Worm (Caenorhabditis elegans) whole organism, young adult: ENCODE data around the gene srr-9.

Experiments used
- B0336.3 ChIP-seq: fragments of 200-800 bp; sonication (Bioruptor generic); IDR thresholded peaks from 2 replicates; pipeline ENCODE4 v1.3.6; 2022; ENCODE audit warnings: missing genetic modification characterization, missing compliant biosample characterization
- F37B4.10 ChIP-seq: fragments of 200-800 bp; sonication (Bioruptor generic); IDR thresholded peaks from 2 replicates; pipeline ENCODE4 v1.3.6; 2022; ENCODE audit warnings: missing genetic modification characterization, missing compliant biosample characterization
- F49E8.2 ChIP-seq: sonication (generic microtip); optimal IDR thresholded peaks from 3 replicates; lab custom pipeline; 2017; ENCODE audit warnings: missing genetic modification characterization, mild to moderate bottlenecking, missing compliant biosample characterization, antibody characterized with exemption, moderate library complexity; ENCODE audit not compliant: insufficient read depth
- F52B5.7 ChIP-seq: sonication (generic microtip); optimal IDR thresholded peaks from 2 replicates; lab custom pipeline; 2016; ENCODE audit warnings: mild to moderate bottlenecking, missing genetic modification characterization, missing compliant biosample characterization
- T26A5.8 ChIP-seq: sonication (generic microtip); optimal IDR thresholded peaks from 2 replicates; lab custom pipeline; 2016; ENCODE audit warnings: missing genetic modification characterization, missing compliant biosample characterization
- Y56A3A.18 ChIP-seq: fragments of 200-800 bp; sonication (Bioruptor generic); IDR thresholded peaks from 2 replicates; pipeline ENCODE4 v1.3.6; 2022; ENCODE audit warnings: missing genetic modification reagents, missing genetic modification characterization, missing compliant biosample characterization
- aptf-2 ChIP-seq: fragments of 200-800 bp; sonication (Bioruptor generic); conservative IDR thresholded peaks from 2 replicates; pipeline ENCODE4 v1.3.6; 2022; ENCODE audit warnings: missing genetic modification reagents, missing genetic modification characterization, missing compliant biosample characterization
- atf-7 ChIP-seq: sonication (generic microtip); optimal IDR thresholded peaks from 2 replicates; lab custom pipeline; 2017; ENCODE audit warnings: mild to moderate bottlenecking, missing genetic modification characterization, missing compliant biosample characterization
- athp-1 ChIP-seq: sonication (generic microtip); optimal IDR thresholded peaks from 2 replicates; lab custom pipeline; 2017; ENCODE audit warnings: mild to moderate bottlenecking, missing genetic modification characterization, missing compliant biosample characterization
- attf-6 ChIP-seq: fragments of 200-800 bp; sonication (Bioruptor generic); IDR thresholded peaks from 2 replicates; pipeline ENCODE4 v1.3.6; 2022; ENCODE audit warnings: missing genetic modification reagents, missing genetic modification characterization, missing compliant biosample characterization
- ccch-3 ChIP-seq: fragments of 200-800 bp; sonication (Bioruptor generic); optimal IDR thresholded peaks from 2 replicates; lab custom pipeline; 2018; ENCODE audit warnings: mild to moderate bottlenecking, missing genetic modification characterization, missing compliant biosample characterization
- cebp-2 ChIP-seq: fragments of 200-800 bp; sonication (Bioruptor generic); IDR thresholded peaks from 2 replicates; pipeline ENCODE4 v1.3.6; 2022; ENCODE audit warnings: missing genetic modification characterization, missing compliant biosample characterization
- ceh-100 ChIP-seq: fragments of 200-800 bp; sonication (Bioruptor generic); IDR thresholded peaks from 2 replicates; pipeline ENCODE4 v1.3.6; 2022; ENCODE audit warnings: missing genetic modification reagents, missing genetic modification characterization, missing compliant biosample characterization
- ceh-27 ChIP-seq: fragments of 200-800 bp; sonication (Bioruptor generic); optimal IDR thresholded peaks from 2 replicates; lab custom pipeline; 2018; ENCODE audit warnings: mild to moderate bottlenecking, missing genetic modification characterization, moderate library complexity, missing compliant biosample characterization
- ceh-91 ChIP-seq: fragments of 200-800 bp; sonication (Bioruptor generic); IDR thresholded peaks from 2 replicates; pipeline ENCODE4 v1.3.6; 2022; ENCODE audit warnings: missing genetic modification reagents, missing genetic modification characterization, missing compliant biosample characterization
- dox-1 ChIP-seq: fragments of 200-800 bp; sonication (Bioruptor generic); IDR thresholded peaks from 2 replicates; pipeline ENCODE4 v1.3.6; 2022; ENCODE audit warnings: missing genetic modification reagents, missing genetic modification characterization, missing compliant biosample characterization
- dpff-1 ChIP-seq: sonication (generic microtip); optimal IDR thresholded peaks from 2 replicates; lab custom pipeline; 2017; ENCODE audit warnings: mild to moderate bottlenecking, missing genetic modification characterization, missing compliant biosample characterization
- dpl-1 ChIP-seq: fragments of 150-350 bp; optimal IDR thresholded peaks from 2 replicates; lab custom pipeline; 2014; ENCODE audit warnings: missing biosample characterization, missing genetic modification reagents, missing genetic modification characterization
- efl-1 ChIP-seq: fragments of 150-350 bp; optimal IDR thresholded peaks from 2 replicates; lab custom pipeline; 2014; ENCODE audit warnings: missing biosample characterization, missing genetic modification reagents, missing genetic modification characterization
- egl-18 ChIP-seq: fragments of 200-800 bp; sonication (Bioruptor generic); IDR thresholded peaks from 2 replicates; pipeline ENCODE4 v1.3.6; 2022; ENCODE audit warnings: missing genetic modification reagents, missing genetic modification characterization, missing compliant biosample characterization
- ekl-4 ChIP-seq: fragments of 200-800 bp; sonication (Bioruptor generic); IDR thresholded peaks from 2 replicates; pipeline ENCODE4 v1.3.6; 2022; ENCODE audit warnings: missing genetic modification reagents, missing genetic modification characterization, missing compliant biosample characterization
- ets-4 ChIP-seq: fragments of 200-800 bp; sonication (Bioruptor generic); optimal IDR thresholded peaks from 2 replicates; lab custom pipeline; 2018; ENCODE audit warnings: mild to moderate bottlenecking, missing genetic modification characterization, missing compliant biosample characterization
- fkh-3 ChIP-seq: sonication (generic microtip); optimal IDR thresholded peaks from 2 replicates; lab custom pipeline; 2016; ENCODE audit warnings: mild to moderate bottlenecking, missing genetic modification characterization, missing compliant biosample characterization
- gei-17 ChIP-seq: fragments of 200-800 bp; sonication (Bioruptor generic); optimal IDR thresholded peaks from 2 replicates; lab custom pipeline; 2018; ENCODE audit warnings: mild to moderate bottlenecking, missing genetic modification characterization, missing compliant biosample characterization
- let-607 ChIP-seq, 2 experiments: fragments of 200-800 bp in 1 of 2; sonication (Bioruptor generic) in 1 of 2; sonication (generic microtip) in 1 of 2; optimal IDR thresholded peaks; 2 replicates each; lab custom pipeline; 2016 to 2018; ENCODE audit warnings: mild to moderate bottlenecking in 2 of 2, missing compliant biosample characterization in 2 of 2, missing genetic modification characterization in 2 of 2, moderate library complexity in 2 of 2, missing genotype in 1 of 2
- lin-54 ChIP-seq: fragments of 200-800 bp; sonication (Bioruptor generic); optimal IDR thresholded peaks from 2 replicates; lab custom pipeline; 2018; ENCODE audit warnings: mild to moderate bottlenecking, missing genetic modification characterization, missing compliant biosample characterization
- lir-1 ChIP-seq: fragments of 200-800 bp; sonication (Bioruptor generic); conservative IDR thresholded peaks from 2 replicates; pipeline ENCODE4 v1.3.6; 2022; ENCODE audit warnings: missing genetic modification reagents, missing genetic modification characterization, missing compliant biosample characterization
- nfya-1 ChIP-seq: sonication (generic microtip); optimal IDR thresholded peaks from 2 replicates; lab custom pipeline; 2017; ENCODE audit warnings: antibody characterized with exemption, missing compliant biosample characterization, missing genetic modification characterization, borderline replicate concordance; ENCODE audit not compliant: insufficient read depth
- nfya-2 ChIP-seq: fragments of 200-800 bp; sonication (Bioruptor generic); IDR thresholded peaks from 2 replicates; pipeline ENCODE4 v1.3.6; 2022; ENCODE audit warnings: missing genetic modification reagents, missing genetic modification characterization, missing compliant biosample characterization
- nhr-80 ChIP-seq: sonication (generic microtip); optimal IDR thresholded peaks from 2 replicates; lab custom pipeline; 2016; ENCODE audit warnings: missing genetic modification characterization, missing compliant biosample characterization
- nhr-90 ChIP-seq: sonication (generic microtip); optimal IDR thresholded peaks from 2 replicates; lab custom pipeline; 2016; ENCODE audit warnings: missing genotype, mild to moderate bottlenecking, missing genetic modification characterization, missing compliant biosample characterization
- pbrm-1 ChIP-seq: fragments of 200-800 bp; sonication (Bioruptor generic); IDR thresholded peaks from 2 replicates; pipeline ENCODE4 v1.3.6; 2022; ENCODE audit warnings: missing genetic modification reagents, missing genetic modification characterization, missing compliant biosample characterization
- pha-4 ChIP-seq: fragments of 150-350 bp; sonication (generic microtip); optimal IDR thresholded peaks from 2 replicates; lab custom pipeline; 2014; ENCODE audit warnings: missing biosample characterization, missing genetic modification reagents, missing genetic modification characterization
- rec-8 ChIP-seq, 2 experiments: sonication (generic microtip); optimal IDR thresholded peaks; 2 replicates each; lab custom pipeline; 2016; ENCODE audit warnings: mild to moderate bottlenecking in 2 of 2, missing genetic modification characterization in 2 of 2, missing genetic modification reagents in 2 of 2, missing genotype in 2 of 2, missing biosample characterization in 1 of 2, missing compliant biosample characterization in 1 of 2, moderate library complexity in 1 of 2
- somi-1 ChIP-seq: fragments of 200-800 bp; sonication (Bioruptor generic); optimal IDR thresholded peaks from 2 replicates; lab custom pipeline; 2018; ENCODE audit warnings: mild to moderate bottlenecking, missing genetic modification characterization, missing compliant biosample characterization
- sptf-2 ChIP-seq: fragments of 200-800 bp; sonication (Bioruptor generic); optimal IDR thresholded peaks from 2 replicates; lab custom pipeline; 2018; ENCODE audit warnings: mild to moderate bottlenecking, missing genetic modification characterization, missing compliant biosample characterization
- tbx-9 ChIP-seq: sonication (generic microtip); optimal IDR thresholded peaks from 2 replicates; lab custom pipeline; 2016; ENCODE audit warnings: borderline replicate concordance, missing genetic modification characterization, inconsistent platforms, missing compliant biosample characterization
- unc-130 ChIP-seq: sonication (generic microtip); optimal IDR thresholded peaks from 2 replicates; lab custom pipeline; 2016; ENCODE audit warnings: missing genetic modification reagents, missing genetic modification characterization, missing compliant biosample characterization
- unc-62 ChIP-seq: fragments of 150-350 bp; optimal IDR thresholded peaks from 2 replicates; lab custom pipeline; 2014; ENCODE audit warnings: missing biosample characterization, missing genetic modification reagents, missing genetic modification characterization
- ztf-22 ChIP-seq: fragments of 200-800 bp; sonication (Bioruptor generic); optimal IDR thresholded peaks from 2 replicates; lab custom pipeline; 2018; ENCODE audit warnings: mild to moderate bottlenecking, missing genetic modification characterization, moderate library complexity, missing compliant biosample characterization
- ztf-25 ChIP-seq: fragments of 200-800 bp; sonication (Bioruptor generic); IDR thresholded peaks from 2 replicates; pipeline ENCODE4 v1.3.6; 2022; ENCODE audit warnings: missing genetic modification reagents, missing genetic modification characterization, missing compliant biosample characterization
- ztf-3 ChIP-seq: fragments of 200-800 bp; sonication (Bioruptor generic); optimal IDR thresholded peaks from 2 replicates; lab custom pipeline; 2018; ENCODE audit warnings: mild to moderate bottlenecking, missing genetic modification characterization, missing compliant biosample characterization

Gene srr-9

DNA sequence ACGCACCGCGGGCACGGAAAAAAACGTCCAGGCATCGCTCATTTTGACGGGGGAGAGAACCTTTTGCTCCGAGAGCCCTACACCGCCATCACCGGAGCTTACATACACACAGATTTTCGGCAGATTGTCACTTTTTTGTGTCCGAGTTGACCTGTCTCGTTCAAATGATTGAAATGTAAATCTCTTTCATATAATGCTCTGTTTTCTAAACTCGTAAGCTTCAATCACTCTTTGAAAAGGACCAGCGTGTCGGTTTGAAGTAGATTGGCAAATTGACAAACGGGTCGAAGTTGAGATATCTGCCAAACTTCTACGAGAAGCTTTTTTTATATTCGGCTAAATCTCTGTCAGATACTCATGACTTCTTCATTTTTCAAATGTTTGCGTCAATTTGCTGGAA is 9.3 kb downstream of the srr-9 start:
- TF ChIP-seq cebp-2 (GFP tag; lab: Robert Waterston, UW) (no peak), ekl-4 (GFP tag; lab: Robert Waterston, UW) (no peak), dpl-1 (GFP tag; lab: Kevin White, UChicago) (no peak), pbrm-1 (GFP tag; lab: Robert Waterston, UW) (no peak), T26A5.8 (tag; lab: Kevin White, UChicago) (no peak), efl-1 (GFP tag; lab: Kevin White, UChicago) (no peak), attf-6 (no peak), B0336.3 (GFP tag; lab: Robert Waterston, UW) (no peak), nfya-1 (tag; lab: Kevin White, UChicago) (no peak), ceh-27 (GFP tag; lab: Kevin White, UChicago) (no peak), F49E8.2 (no peak), ceh-100 (GFP tag; lab: Robert Waterston, UW) (no peak)

ce11 chrV:7747987-7748607 is 10.3 kb downstream of the srr-9 start:
- TF ChIP-seq let-607 (tag; optimal IDR thresholded peaks at IDR 0.05; lab: Kevin White, UChicago) (peak; percentile 90 to 94), ceh-91 (no peak), ztf-25 (no peak), gei-17 (GFP tag; lab: Kevin White, UChicago) (no peak), ekl-4 (GFP tag; lab: Robert Waterston, UW) (no peak), ccch-3 (GFP tag; lab: Kevin White, UChicago) (no peak), nhr-90 (tag; lab: Kevin White, UChicago) (peak; percentile 3), ztf-22 (peak; percentile 67), lin-54 (no peak), ztf-3 (GFP tag; lab: Kevin White, UChicago) (no peak), fkh-3 (tag; lab: Kevin White, UChicago) (no peak), sptf-2 (GFP tag; lab: Kevin White, UChicago) (no peak), T26A5.8 (tag; lab: Kevin White, UChicago) (no peak), pha-4 (tag; lab: Kevin White, UChicago) (no peak), efl-1 (GFP tag; lab: Kevin White, UChicago) (no peak), nfya-2 (GFP tag; lab: Robert Waterston, UW) (no peak), ets-4 (GFP tag; lab: Kevin White, UChicago) (peak; percentile 79), cebp-2 (GFP tag; lab: Robert Waterston, UW) (no peak), atf-7 (peak; percentile 87), aptf-2 (GFP tag; lab: Robert Waterston, UW) (no peak), tbx-9 (tag; lab: Kevin White, UChicago) (no peak), athp-1 (no peak), somi-1 (GFP tag; lab: Kevin White, UChicago) (no peak), Y56A3A.18 (no peak), F37B4.10 (GFP tag; lab: Robert Waterston, UW) (no peak), nhr-80 (tag; lab: Kevin White, UChicago) (peak; percentile 92), rec-8 (tag; optimal IDR thresholded peaks at IDR 0.05; lab: Kevin White, UChicago) (no peak), unc-130 (GFP tag; lab: Kevin White, UChicago) (no peak), dox-1 (GFP tag; lab: Robert Waterston, UW) (no peak; the same call in 1 of the 2 replicates), dpff-1 (tag; lab: Kevin White, UChicago) (no peak), lir-1 (no peak), egl-18 (GFP tag; lab: Robert Waterston, UW) (no peak), F52B5.7 (tag; lab: Kevin White, UChicago) (no peak), unc-62 (GFP tag; lab: Kevin White, UChicago) (peak; percentile 58)
